Fruit fly (Drosophila melanogaster) whole organism, adult: Measurements from ENCODE around the gene psd.

Experiments
- CG1620 ChIP-seq: fragments of 200-800 bp; sonication (Bioruptor generic); optimal IDR thresholded peaks from 2 replicates; lab custom pipeline; 2016; ENCODE audit warnings: missing biosample characterization, missing genetic modification characterization
- CG7045 ChIP-seq: fragments of 200-800 bp; sonication (Bioruptor generic); optimal IDR thresholded peaks from 2 replicates; lab custom pipeline; 2017; ENCODE audit warnings: missing biosample characterization, mild to moderate bottlenecking, missing genetic modification characterization
- CG7101 ChIP-seq: fragments of 200-800 bp; sonication (Bioruptor generic); optimal IDR thresholded peaks from 2 replicates; lab custom pipeline; 2018; ENCODE audit warnings: missing biosample characterization, mild to moderate bottlenecking, missing genetic modification characterization, moderate library complexity
- Mnt ChIP-seq: fragments of 200-800 bp; sonication (Bioruptor generic); optimal IDR thresholded peaks from 2 replicates; lab custom pipeline; 2016; ENCODE audit warnings: missing biosample characterization, mild to moderate bottlenecking, missing genetic modification characterization
- bab1 ChIP-seq: fragments of 200-800 bp; sonication (Bioruptor generic); optimal IDR thresholded peaks from 3 replicates; lab custom pipeline; 2019; ENCODE audit warnings: missing biosample characterization, mild to moderate bottlenecking, missing genetic modification characterization, moderate library complexity
- cnc ChIP-seq, 2 experiments: fragments of >200 bp; optimal IDR thresholded peaks; 2 replicates each; lab custom pipeline; 2017
- kay ChIP-seq: fragments of 200-800 bp; sonication (Bioruptor generic); peaks from one replicate; lab custom pipeline; 2016; ENCODE audit warnings: missing biosample characterization, missing genetic modification characterization, borderline replicate concordance
- toe ChIP-seq: fragments of 200-800 bp; sonication (Bioruptor generic); optimal IDR thresholded peaks from 2 replicates; lab custom pipeline; 2016; ENCODE audit warnings: missing biosample characterization, missing genetic modification characterization

DNA sequence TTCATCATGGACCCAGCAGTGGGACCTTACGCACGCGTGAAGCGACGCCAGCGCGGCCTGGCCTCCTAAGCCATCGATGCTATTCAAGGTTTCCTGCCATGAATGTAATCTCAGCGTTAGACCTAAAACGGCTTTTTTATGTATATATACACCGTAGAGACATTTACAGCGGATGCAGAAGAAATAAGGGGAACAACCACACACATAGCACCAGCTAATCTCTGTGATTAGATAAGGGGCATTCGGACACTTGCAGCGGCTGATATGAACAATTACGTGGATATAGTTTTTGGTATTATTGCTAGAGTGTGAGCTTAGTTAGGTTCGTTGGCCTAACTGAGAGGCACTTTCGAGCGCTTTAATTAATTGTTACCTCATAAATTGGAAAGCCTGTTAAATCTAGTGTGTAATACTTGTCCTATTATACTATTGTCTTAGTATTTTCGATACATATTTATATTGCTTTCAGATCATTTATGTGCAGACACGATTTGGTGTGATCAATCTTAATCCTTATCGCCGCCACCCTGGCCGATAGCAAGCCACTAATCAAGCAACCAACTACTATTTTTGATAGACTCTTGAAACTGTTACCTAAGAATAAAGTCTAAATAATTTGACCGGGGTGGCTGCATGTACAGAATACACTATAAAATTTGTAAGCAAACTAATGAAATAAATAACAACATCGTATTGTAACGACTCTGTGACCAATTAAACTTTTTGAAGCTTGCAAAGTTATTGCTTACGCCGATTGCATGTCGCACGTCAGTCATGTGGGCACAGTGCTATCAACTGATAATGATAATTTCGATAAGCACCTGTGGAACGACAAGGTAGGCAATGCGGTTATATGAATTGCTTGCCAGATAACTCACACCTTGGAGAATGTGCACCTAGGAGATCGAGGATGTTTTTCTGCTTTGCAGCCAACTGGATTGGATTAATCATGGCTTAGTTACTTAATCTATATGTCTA lies 23.7 kb upstream of the psd start:
- TF ChIP-seq CG1620, result no peak
- no peak for TF ChIP-seq CG7101 (tag; lab: Kevin White, UChicago)
- no peak for TF ChIP-seq toe
- TF ChIP-seq bab1 (GFP tag; lab: Kevin White, UChicago), result no peak
- no peak for TF ChIP-seq CG7045
- TF ChIP-seq cnc (optimal IDR thresholded peaks at IDR 0.05; lab: Kevin White, UChicago), result no peak
- no peak for TF ChIP-seq kay (GFP tag; lab: Kevin White, UChicago)
- TF ChIP-seq Mnt (GFP tag; lab: Kevin White, UChicago), result no peak
